Fruit fly (Drosophila melanogaster) whole organism: ENCODE data around the gene CG2691.

Source experiments
- CG8478 ChIP-seq: fragments of >200 bp; optimal IDR thresholded peaks from 2 replicates; lab custom pipeline; 2018; ENCODE audit warnings: inconsistent platforms
- Dll ChIP-seq: fragments of >200 bp; optimal IDR thresholded peaks from 2 replicates; lab custom pipeline; 2017
- EcR ChIP-seq, 2 experiments: fragments of >200 bp; optimal IDR thresholded peaks; 2 replicates each; lab custom pipeline; 2017; ENCODE audit warnings: missing biosample characterization in 2 of 2, missing genetic modification characterization in 2 of 2, missing genetic modification reagents in 2 of 2
- pan ChIP-seq: fragments of >200 bp; optimal IDR thresholded peaks from 2 replicates; lab custom pipeline; 2017
- psq ChIP-seq: fragments of >200 bp; optimal IDR thresholded peaks from 2 replicates; lab custom pipeline; 2017
- usp ChIP-seq: fragments of >200 bp; optimal IDR thresholded peaks from 2 replicates; lab custom pipeline; 2017; ENCODE audit warnings: missing biosample characterization, missing genetic modification characterization, mixed read lengths

CG2691 gene

DNA sequence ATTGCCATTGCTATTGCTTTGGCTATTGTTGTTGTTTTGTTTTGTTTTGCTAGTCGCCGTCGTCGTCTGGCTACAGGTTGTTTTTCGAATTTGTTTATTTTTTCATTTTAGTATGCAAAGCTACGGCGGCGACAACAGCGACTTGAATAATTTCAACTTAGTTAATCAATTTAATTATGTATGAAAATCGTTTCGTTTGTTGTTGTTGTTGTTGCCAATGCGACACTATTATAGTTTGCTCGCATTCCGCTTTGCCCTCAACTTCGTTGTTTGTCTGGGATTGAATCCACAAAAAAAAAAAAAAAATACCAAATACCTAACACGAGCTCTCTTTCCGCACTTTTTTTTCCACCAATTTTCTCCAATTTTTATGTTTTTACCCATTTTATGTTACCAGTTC lies 3.6 kb upstream of the CG2691 start:
- TF ChIP-seq CG8478 (lab: Kevin White, UChicago) (no peak), Dll (lab: Kevin White, UChicago) (no peak), psq (lab: Kevin White, UChicago) (no peak), usp (GFP tag; lab: Kevin White, UChicago) (no peak), pan (lab: Kevin White, UChicago) (no peak), EcR (GFP tag; optimal IDR thresholded peaks at IDR 0.05; lab: Kevin White, UChicago) (no peak)

DNA sequence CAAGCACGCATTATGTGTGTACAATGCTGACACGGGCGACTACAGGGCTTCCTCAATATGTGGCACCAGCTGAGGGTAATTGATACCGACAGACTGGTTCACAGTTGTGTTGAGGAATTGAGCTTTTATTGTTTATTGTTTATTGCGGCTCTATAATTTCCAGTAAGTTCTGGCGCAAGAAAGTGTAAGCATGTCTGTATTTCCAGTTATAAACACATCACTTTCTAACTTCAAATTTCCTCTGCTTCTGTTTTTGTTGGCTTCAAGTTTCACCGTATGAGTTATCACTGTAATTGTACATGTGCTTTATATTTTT lies 2.3 kb upstream of the CG2691 start:
- TF ChIP-seq CG8478 (lab: Kevin White, UChicago) (no peak), Dll (lab: Kevin White, UChicago) (no peak), EcR (GFP tag; optimal IDR thresholded peaks at IDR 0.05; lab: Kevin White, UChicago) (no peak), usp (GFP tag; lab: Kevin White, UChicago) (no peak), pan (lab: Kevin White, UChicago) (no peak), psq (lab: Kevin White, UChicago) (no peak)

DNA sequence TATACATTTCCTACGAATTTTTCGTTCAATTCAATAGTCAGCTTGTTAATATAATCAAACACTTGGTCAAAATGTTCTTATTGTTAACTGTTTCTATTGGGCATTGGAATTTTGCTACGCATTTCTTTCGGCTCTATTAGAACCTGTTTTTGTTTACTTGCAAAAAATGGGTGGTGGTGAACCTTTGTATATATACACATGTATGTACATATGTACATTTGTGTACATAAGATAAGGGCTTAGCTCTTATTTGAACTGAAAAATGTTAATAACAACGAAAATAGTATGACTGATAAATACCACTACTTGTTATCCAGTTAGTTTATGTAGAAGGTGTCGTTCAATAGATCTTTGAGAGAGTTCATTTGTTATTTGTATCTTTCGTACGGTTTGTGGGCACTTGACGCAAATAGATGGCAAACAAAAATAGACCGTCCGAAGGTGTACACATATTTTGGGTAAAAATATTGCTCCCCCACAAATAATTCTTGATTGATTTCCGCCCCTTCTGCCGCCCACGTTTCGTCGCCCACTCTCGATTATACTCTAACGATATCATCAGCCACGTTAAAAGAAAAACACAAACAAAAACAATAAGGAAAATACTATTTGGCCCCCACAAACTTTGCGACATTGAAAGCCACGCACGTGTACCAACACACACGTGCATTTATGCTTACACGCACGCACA lies 1.8 kb upstream of the CG2691 start:
- TF ChIP-seq Dll (lab: Kevin White, UChicago) (no peak), psq (lab: Kevin White, UChicago) (no peak), usp (GFP tag; lab: Kevin White, UChicago) (no peak), EcR (GFP tag; optimal IDR thresholded peaks at IDR 0.05; lab: Kevin White, UChicago) (no peak), pan (lab: Kevin White, UChicago) (no peak), CG8478 (lab: Kevin White, UChicago) (no peak)

DNA sequence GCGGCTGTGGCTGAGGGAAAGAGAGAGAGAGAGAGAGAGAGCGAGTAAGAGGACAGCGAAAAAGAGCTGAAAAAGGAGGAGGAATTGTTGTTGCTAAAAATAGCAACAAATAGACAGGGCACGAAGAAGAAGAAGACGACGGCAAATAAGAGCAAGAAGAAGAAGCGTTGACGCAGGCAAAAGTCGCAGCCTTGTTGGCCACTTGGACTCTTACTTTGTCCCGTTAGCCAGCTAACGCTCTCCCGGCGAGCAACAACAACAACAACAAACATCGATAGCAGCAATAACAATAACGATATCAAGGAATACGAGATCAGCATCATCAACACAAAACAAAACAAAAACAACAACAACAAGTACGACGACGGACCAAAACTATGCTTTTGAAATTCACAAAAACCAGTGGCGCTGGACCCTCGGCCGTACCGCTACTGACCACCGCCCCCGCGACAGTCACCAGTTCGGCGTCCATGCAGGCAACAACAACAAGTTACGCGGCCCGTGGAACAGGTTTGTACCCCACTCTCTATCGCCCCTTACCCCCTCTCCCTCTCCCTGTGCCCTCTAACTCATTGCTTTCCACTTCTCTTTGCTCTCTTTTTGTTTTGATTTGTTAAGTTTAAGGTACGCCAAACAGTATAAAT lies 994 bp upstream of the CG2691 start:
- no peak for TF ChIP-seq pan (lab: Kevin White, UChicago)
- no peak for TF ChIP-seq EcR (GFP tag; optimal IDR thresholded peaks at IDR 0.05; lab: Kevin White, UChicago)
- no peak for TF ChIP-seq psq (lab: Kevin White, UChicago)
- no peak for TF ChIP-seq usp (GFP tag; lab: Kevin White, UChicago)
- no peak for TF ChIP-seq Dll (lab: Kevin White, UChicago)
- no peak for TF ChIP-seq CG8478 (lab: Kevin White, UChicago)

DNA sequence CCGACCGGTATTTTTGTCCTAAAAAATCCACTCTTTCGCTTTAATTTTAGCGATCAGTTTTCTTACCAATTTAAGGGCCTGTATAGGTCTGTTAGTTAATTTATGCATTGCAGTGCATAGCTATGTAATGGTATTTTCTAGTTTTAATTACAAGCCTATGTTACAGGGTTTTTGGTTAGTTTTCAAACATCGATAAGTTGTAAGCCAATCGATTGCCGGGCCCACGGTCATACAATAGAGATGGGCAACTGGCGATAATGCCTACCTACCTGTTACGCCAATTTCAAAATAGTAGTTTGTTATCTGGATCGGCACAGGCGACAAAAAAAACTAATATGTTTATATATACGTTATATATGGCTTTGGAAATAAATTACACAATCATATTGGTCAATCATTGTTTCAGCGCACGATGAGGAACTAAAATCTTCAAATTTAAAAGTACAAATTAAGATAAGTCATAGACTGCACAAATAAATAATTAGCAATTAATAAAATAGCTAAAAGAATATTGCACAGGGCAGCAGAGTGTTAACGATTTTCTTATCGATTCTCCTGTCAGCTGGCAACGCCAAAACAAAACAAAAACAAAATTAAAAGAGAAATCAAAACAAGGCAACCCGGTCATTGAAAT lies 7.7 kb downstream of the CG2691 start, which contains the start of the genes tth and Tango2:
tth (minus strand) TSS at position 170 of the 634 bp plus-strand sequence.
Tango2 (plus strand) TSS at position 573 of the 634 bp plus-strand sequence.
- no peak for TF ChIP-seq psq (lab: Kevin White, UChicago)
- no peak for TF ChIP-seq EcR (GFP tag; optimal IDR thresholded peaks at IDR 0.05; lab: Kevin White, UChicago)
- no peak for TF ChIP-seq usp (GFP tag; lab: Kevin White, UChicago)
- TF ChIP-seq CG8478 (lab: Kevin White, UChicago): no peak

DNA sequence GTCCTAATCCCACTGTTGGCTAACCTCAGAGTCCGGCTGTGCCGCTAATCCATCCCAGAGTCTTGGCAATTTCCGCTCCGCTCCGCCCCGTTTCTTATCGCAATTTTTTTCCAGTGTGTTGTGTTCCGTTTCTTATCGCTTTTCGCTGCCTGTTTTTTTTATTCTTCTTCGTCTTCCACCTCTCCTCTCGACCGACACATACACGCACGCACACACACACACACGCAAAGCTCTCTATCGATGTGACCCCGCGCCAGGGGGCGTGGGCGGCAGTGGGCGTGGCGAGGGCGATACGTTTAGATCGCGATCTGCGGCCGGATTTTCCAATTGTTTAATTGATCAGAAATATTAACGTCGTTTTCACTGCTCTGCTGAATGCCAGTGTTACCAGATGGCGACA lies 8.2 kb downstream of the CG2691 start:
- TF ChIP-seq pan (lab: Kevin White, UChicago) (no peak), usp (GFP tag; lab: Kevin White, UChicago) (no peak), psq (lab: Kevin White, UChicago) (no peak), Dll (lab: Kevin White, UChicago) (no peak), EcR (GFP tag; optimal IDR thresholded peaks at IDR 0.05; lab: Kevin White, UChicago) (no peak), CG8478 (lab: Kevin White, UChicago) (no peak)

DNA sequence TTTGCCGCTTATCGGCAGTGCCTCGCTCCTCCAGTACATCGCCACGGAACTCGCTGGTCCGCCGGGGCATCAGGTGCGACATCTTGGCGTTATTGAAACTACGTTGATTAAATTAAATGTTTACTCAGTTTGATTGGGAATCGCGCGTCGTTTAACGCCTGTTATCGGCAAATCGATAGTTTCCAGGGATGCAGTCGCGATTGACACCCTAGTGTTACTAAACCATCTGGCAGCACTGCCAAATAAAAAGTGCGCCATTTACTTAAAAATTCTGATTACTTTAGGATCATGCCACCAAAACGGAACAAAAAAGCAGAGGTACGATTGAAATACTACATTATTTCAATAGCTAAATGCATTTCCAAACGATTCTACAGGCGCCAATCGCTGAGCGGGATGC lies 12.3 kb downstream of the CG2691 start, which contains the start of the genes Ndc80 and BthD:
Ndc80 (minus strand) TSS at position 179 of the 400 bp plus-strand sequence.
BthD (plus strand) TSS at position 248 of the 400 bp plus-strand sequence.
- TF ChIP-seq pan (lab: Kevin White, UChicago) (no peak), Dll (lab: Kevin White, UChicago) (no peak), usp (GFP tag; lab: Kevin White, UChicago) (no peak), EcR (GFP tag; optimal IDR thresholded peaks at IDR 0.05; lab: Kevin White, UChicago) (no peak), CG8478 (lab: Kevin White, UChicago) (no peak), psq (lab: Kevin White, UChicago) (no peak)

DNA sequence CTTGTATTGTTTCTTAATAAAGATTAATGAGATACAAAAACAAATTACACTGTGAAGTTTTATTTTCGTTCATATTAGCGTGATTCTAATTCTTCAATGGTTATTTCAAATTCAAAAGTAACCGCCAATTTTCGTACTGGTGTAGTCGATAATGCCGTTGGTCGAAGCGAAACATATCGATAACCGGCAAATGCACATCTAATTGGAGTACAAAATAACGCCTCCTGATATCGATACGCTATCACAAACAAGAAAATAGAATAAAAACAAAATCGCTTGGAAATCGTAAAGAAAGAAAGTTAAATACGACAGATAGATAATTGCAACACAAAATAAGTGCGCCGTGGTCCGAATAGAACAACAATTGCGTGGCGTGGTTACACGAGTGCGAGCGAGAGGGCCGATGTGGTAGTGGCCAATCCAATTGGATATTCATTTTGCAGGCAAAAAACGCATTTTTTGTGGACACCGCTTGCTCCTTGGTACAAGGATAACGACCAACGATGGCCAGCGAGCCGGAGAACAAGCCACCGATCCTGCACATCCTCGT lies 18.2 kb downstream of the CG2691 start:
- no peak for TF ChIP-seq usp (GFP tag; lab: Kevin White, UChicago)
- no peak for TF ChIP-seq psq (lab: Kevin White, UChicago)
- TF ChIP-seq CG8478 (lab: Kevin White, UChicago): no peak

DNA sequence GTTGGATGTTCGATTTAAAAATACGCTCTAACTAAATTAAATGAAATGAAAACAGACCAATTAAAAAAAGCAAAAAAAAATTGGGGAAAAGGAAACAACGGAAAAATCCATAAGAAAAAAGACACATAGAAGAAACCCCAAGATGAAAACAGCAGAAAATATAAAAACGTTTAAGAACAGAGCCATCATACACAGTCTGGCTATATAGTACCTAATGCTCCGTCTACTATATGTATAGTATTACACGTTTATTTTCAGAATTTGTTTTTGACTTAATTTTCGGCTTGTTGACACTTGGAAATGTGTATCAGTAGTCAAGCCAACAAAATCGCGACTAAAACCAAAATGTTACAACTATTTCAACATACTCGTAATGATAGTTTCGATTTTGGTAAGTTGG lies 18.8 kb downstream of the CG2691 start, which contains the start of gene CG11178:
CG11178 (plus strand) TSS at position 301 of the 400 bp plus-strand sequence.
- no peak for TF ChIP-seq Dll (lab: Kevin White, UChicago)
- no peak for TF ChIP-seq pan (lab: Kevin White, UChicago)
- TF ChIP-seq psq (lab: Kevin White, UChicago): no peak
- no peak for TF ChIP-seq usp (GFP tag; lab: Kevin White, UChicago)
- no peak for TF ChIP-seq EcR (GFP tag; optimal IDR thresholded peaks at IDR 0.05; lab: Kevin White, UChicago)
- no peak for TF ChIP-seq CG8478 (lab: Kevin White, UChicago)

DNA sequence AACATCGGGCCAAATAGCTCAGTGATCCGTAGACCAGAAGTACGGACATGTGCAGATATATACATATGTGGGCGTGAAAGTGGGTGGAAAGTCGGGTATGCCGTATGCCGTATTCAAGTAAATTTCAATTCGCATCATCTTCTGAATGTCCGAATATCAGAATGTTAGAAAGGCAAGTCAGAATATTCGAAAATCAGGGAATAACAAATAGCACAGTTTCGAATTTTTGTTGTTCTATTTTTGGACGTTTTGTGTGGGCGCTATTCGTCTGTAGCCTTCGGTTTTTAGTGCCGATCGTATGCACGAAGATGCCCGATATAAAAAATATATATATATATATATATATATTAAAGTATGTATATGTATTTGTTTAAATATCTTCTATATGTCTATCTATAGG lies 19.7 kb downstream of the CG2691 start:
- TF ChIP-seq usp (GFP tag; lab: Kevin White, UChicago) (no peak), pan (lab: Kevin White, UChicago) (no peak), Dll (lab: Kevin White, UChicago) (no peak), psq (lab: Kevin White, UChicago) (no peak), CG8478 (lab: Kevin White, UChicago) (no peak), EcR (GFP tag; optimal IDR thresholded peaks at IDR 0.05; lab: Kevin White, UChicago) (no peak)
